Worm (Caenorhabditis elegans): ENCODE results near the gene T24H10.1.

Gene T24H10.1

ce11 chrII:9086308-9086707 is 12.9 kb upstream of the T24H10.1 start, which contains the start of gene hlh-3:
TSS of gene hlh-3 (plus strand) at chrII:9086608.
- no peak for TF ChIP-seq tab-1 (GFP tag; IDR thresholded peaks at IDR 0.05)
- no peak for TF ChIP-seq ztf-29 (GFP tag; IDR thresholded peaks at IDR 0.05)
- no peak for TF ChIP-seq ztf-23 (GFP tag; IDR thresholded peaks at IDR 0.05)
- no peak for TF ChIP-seq med-1 (GFP tag; optimal IDR thresholded peaks at IDR 0.05; ENCODE audit: insufficient read depth)
- no peak for TF ChIP-seq cog-1 (tag; optimal IDR thresholded peaks at IDR 0.05)
- TF ChIP-seq klf-2 (GFP tag; conservative IDR thresholded peaks at IDR 0.05) = no peak
- no peak for TF ChIP-seq ref-1 (GFP tag; conservative IDR thresholded peaks at IDR 0.05)
- TF ChIP-seq T22C8.4 (GFP tag; IDR thresholded peaks at IDR 0.05) = no peak
- TF ChIP-seq flt-1 (GFP tag; IDR thresholded peaks at IDR 0.05) = no peak

ce11 chrII:9092910-9093309 is 6.3 kb upstream of the T24H10.1 start:
- TF ChIP-seq klf-2 (GFP tag; conservative IDR thresholded peaks at IDR 0.05) (no peak), ref-1 (GFP tag; conservative IDR thresholded peaks at IDR 0.05) (no peak)

DNA sequence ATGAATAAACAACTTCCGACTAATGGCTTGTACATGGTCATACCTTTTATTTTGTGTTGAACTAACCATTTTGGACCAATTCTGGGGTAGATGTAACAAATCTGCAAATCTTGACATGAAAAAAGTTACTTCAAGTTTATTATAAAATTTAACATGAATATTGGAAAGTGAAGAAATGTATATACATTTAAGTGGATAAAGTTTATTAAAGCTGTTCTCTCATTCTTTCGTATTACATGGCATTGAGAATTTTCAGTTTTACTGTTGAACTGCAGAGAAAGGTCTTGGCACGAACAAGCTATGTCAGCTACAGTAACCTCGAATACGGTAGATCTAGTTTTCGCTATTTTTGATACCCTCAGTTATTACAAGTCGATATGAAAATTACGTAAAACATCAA is 5.6 kb upstream of the T24H10.1 start, which contains the start of gene C07H4.1:
TSS of gene C07H4.1 (minus strand) at position 101 of the 400 bp plus-strand sequence.
- TF ChIP-seq ztf-23 (GFP tag; IDR thresholded peaks at IDR 0.05) = no peak
- TF ChIP-seq T22C8.4 (GFP tag; IDR thresholded peaks at IDR 0.05) = no peak
- no peak for TF ChIP-seq tab-1 (GFP tag; IDR thresholded peaks at IDR 0.05)

- TF ChIP-seq T22C8.4 (GFP tag; IDR thresholded peaks at IDR 0.05) (no peak), flt-1 (GFP tag; IDR thresholded peaks at IDR 0.05) (no peak), tab-1 (GFP tag; IDR thresholded peaks at IDR 0.05) (no peak), ref-1 (GFP tag; conservative IDR thresholded peaks at IDR 0.05) (no peak), med-1 (GFP tag; optimal IDR thresholded peaks at IDR 0.05; ENCODE audit: insufficient read depth) (no peak), klf-2 (GFP tag; conservative IDR thresholded peaks at IDR 0.05) (no peak), ztf-29 (GFP tag; IDR thresholded peaks at IDR 0.05) (no peak), ztf-23 (GFP tag; IDR thresholded peaks at IDR 0.05) (no peak), cog-1 (tag; optimal IDR thresholded peaks at IDR 0.05) (no peak)
These were observed 4.9 kb upstream of the T24H10.1 start for ce11 chrII:9094247-9094790.

- TF ChIP-seq ref-1 (GFP tag; conservative IDR thresholded peaks at IDR 0.05) (no peak), flt-1 (GFP tag; IDR thresholded peaks at IDR 0.05) (no peak), cog-1 (tag; optimal IDR thresholded peaks at IDR 0.05) (no peak), klf-2 (GFP tag; conservative IDR thresholded peaks at IDR 0.05) (no peak)
These were observed 1.9 kb upstream of the T24H10.1 start for ce11 chrII:9097302-9097701.

DNA sequence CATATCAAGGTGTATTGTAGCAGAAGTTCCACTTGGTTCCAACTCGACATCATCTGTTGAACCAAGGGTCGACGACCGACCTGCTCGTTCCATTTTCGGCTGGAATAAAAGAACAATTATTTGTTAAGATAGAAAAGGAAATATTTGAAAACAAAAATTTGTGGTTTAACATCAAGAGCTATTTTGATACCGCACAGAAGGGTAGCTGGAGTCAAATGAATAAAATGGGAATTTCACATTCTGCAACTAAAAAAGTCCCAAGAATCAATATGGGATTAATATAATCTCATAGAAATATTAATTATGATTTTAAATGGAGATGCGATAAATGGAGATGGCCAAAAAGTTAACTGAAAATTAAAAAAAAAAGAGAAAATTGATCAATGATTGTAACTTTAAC is 666 bp upstream of the T24H10.1 start, which contains the start of gene clh-5:
TSS of gene clh-5 (minus strand) at position 101 of the 400 bp plus-strand sequence.
- TF ChIP-seq flt-1 (GFP tag; IDR thresholded peaks at IDR 0.05) (no peak), klf-2 (GFP tag; conservative IDR thresholded peaks at IDR 0.05) (no peak), ref-1 (GFP tag; conservative IDR thresholded peaks at IDR 0.05) (no peak), tab-1 (GFP tag; IDR thresholded peaks at IDR 0.05) (no peak), ztf-29 (GFP tag; IDR thresholded peaks at IDR 0.05) (no peak), ztf-23 (GFP tag; IDR thresholded peaks at IDR 0.05) (no peak), T22C8.4 (GFP tag; IDR thresholded peaks at IDR 0.05) (no peak), med-1 (GFP tag; optimal IDR thresholded peaks at IDR 0.05; ENCODE audit: insufficient read depth) (no peak), cog-1 (tag; optimal IDR thresholded peaks at IDR 0.05) (no peak)

DNA sequence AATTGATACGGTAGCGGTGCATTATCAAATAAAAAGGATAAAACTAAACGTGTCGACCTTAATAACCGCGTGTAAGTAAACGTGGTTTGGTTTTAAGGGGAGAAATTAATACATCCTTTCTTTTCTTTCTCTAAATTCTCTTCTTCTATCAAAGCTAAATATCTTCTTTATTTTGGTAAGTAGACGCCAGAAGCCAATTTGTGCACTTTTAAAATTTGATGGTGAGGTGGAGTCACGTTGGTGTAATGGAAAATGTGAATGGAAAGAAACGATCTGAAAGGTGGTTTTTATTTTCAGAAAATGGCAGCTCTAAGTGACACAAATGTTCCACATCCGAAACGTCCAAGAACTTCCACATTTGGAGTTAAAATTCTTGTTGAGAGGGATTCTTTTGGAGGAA is 1.6 kb downstream of the T24H10.1 start, which contains the start of gene T24H10.5:
TSS of gene T24H10.5 (plus strand) at position 301 of the 400 bp plus-strand sequence.
- TF ChIP-seq med-1 (GFP tag; optimal IDR thresholded peaks at IDR 0.05; ENCODE audit: insufficient read depth) (no peak), flt-1 (GFP tag; IDR thresholded peaks at IDR 0.05) (no peak), klf-2 (GFP tag; conservative IDR thresholded peaks at IDR 0.05) (no peak), ztf-29 (GFP tag; IDR thresholded peaks at IDR 0.05) (no peak), cog-1 (tag; optimal IDR thresholded peaks at IDR 0.05) (no peak)

DNA sequence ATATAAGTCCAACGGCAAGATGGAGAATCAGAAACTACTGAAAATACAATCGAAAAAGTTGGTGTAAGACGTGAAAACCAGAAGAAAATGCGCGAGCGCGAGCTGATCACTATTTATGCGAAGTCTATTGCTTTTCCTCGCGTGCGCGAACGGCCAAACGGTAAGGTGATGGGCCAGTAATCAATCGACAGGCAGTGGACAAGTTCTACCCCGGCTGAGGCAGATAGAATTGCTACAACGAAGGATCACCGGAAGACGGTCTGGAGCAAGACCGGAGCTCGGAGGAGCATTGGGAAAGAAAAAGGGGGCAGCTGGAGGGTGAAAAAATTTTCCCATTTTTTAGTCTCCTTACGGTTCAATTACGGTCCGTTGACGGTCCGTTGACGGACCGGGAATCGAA is 3.5 kb downstream of the T24H10.1 start:
- peak; percentile 60; the same call in 1 of the 2 replicates for TF ChIP-seq ztf-23 (GFP tag; IDR thresholded peaks at IDR 0.05)
- 0 out of 2 replicates have a peak, but pooled peaks have one; percentile 14 for TF ChIP-seq klf-2 (GFP tag; conservative IDR thresholded peaks at IDR 0.05)
- TF ChIP-seq tab-1 (GFP tag; IDR thresholded peaks at IDR 0.05) = peak; percentile 83
- peak; percentile 21; the same call in 1 of the 2 replicates for TF ChIP-seq T22C8.4 (GFP tag; IDR thresholded peaks at IDR 0.05)
- TF ChIP-seq ztf-29 (GFP tag; IDR thresholded peaks at IDR 0.05) = 0 out of 2 replicates have a peak, but pooled peaks have one; percentile 28
- TF ChIP-seq ref-1 (GFP tag; conservative IDR thresholded peaks at IDR 0.05) = 0 out of 2 replicates have a peak, but pooled peaks have one; percentile 28
- peak; percentile 89 for TF ChIP-seq flt-1 (GFP tag; IDR thresholded peaks at IDR 0.05)

DNA sequence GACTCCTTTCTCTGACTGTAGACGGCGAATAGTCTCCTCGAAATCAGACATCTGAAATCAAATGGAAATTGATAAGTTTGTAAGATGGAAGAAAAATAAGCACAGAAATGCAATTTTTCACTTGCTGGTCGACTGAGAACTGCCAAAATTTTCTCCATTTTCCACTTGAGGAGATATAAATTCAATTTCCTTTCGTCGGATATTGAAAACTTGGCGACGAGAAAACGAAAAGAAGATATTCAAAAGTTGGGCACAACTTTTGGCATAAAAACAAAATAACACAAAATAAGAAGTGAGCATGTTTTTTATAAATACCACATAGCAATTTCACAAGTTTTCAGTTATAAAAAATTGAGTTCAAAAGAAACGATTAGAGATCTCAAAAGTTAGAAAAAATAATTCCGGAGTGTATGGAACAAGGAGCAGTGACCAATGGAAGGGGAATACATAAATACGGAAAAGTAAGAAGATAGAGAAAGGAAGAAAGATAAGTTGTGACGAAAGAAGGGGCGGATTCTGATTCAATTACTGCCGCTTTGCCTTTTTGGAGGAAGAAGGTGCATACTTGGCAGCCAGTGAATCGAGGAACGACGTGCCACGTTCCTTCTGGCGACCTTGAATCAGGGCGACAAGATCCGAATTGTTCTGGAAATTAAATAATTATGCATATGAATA is 8.1 kb downstream of the T24H10.1 start, which contains the start of gene dyrb-1:
TSS of gene dyrb-1 (minus strand) at position 51 of the 675 bp plus-strand sequence.
- TF ChIP-seq ref-1 (GFP tag; conservative IDR thresholded peaks at IDR 0.05) = no peak
- no peak for TF ChIP-seq cog-1 (tag; optimal IDR thresholded peaks at IDR 0.05)
- TF ChIP-seq tab-1 (GFP tag; IDR thresholded peaks at IDR 0.05) = no peak
- no peak for TF ChIP-seq klf-2 (GFP tag; conservative IDR thresholded peaks at IDR 0.05)
- TF ChIP-seq ztf-23 (GFP tag; IDR thresholded peaks at IDR 0.05) = no peak

DNA sequence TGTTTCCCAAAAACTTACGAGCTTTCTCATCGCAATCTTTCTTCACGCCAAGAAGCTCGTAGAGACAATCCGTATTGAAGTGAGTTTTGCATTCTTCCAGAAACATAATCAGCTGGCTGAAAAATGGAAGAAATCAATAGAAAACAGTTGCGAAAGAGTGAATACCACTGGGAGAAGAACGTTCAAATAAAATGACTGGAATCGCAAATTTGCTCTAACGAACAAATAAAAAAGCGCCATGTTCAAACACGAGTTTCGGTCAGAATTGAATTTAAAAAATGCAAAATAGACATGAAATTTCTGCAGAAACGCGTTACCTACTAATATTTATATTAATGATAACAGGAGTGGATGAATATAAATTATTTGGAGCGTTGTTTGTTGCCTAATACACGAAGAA is 9.3 kb downstream of the T24H10.1 start, which contains the start of gene dnj-23:
TSS of gene dnj-23 (minus strand) at position 158 of the 400 bp plus-strand sequence.
- TF ChIP-seq ztf-29 (GFP tag; IDR thresholded peaks at IDR 0.05) = no peak
- TF ChIP-seq ztf-23 (GFP tag; IDR thresholded peaks at IDR 0.05) = no peak
- TF ChIP-seq T22C8.4 (GFP tag; IDR thresholded peaks at IDR 0.05) = no peak
- no peak for TF ChIP-seq med-1 (GFP tag; optimal IDR thresholded peaks at IDR 0.05; ENCODE audit: insufficient read depth)
- TF ChIP-seq flt-1 (GFP tag; IDR thresholded peaks at IDR 0.05) = no peak
- TF ChIP-seq tab-1 (GFP tag; IDR thresholded peaks at IDR 0.05) = no peak
- TF ChIP-seq ref-1 (GFP tag; conservative IDR thresholded peaks at IDR 0.05) = no peak
- TF ChIP-seq cog-1 (tag; optimal IDR thresholded peaks at IDR 0.05) = no peak
- no peak for TF ChIP-seq klf-2 (GFP tag; conservative IDR thresholded peaks at IDR 0.05)
